Worm (Caenorhabditis elegans) whole organism, L1 larva: ENCODE results near the gene W03G11.4.
A peak's percentile ranks its signal among the peaks of the same experiment; 100 is the strongest.

Experiments
- C04F5.9 ChIP-seq: sonication (generic microtip); optimal IDR thresholded peaks from 2 replicates; lab custom pipeline; 2016; ENCODE audit warnings: missing genetic modification characterization, missing compliant biosample characterization
- F16B12.6 ChIP-seq: fragments of 150-350 bp; optimal IDR thresholded peaks from 2 replicates; lab custom pipeline; 2014; ENCODE audit warnings: missing biosample characterization, missing genetic modification characterization
- Y116A8C.19 ChIP-seq: sonication (generic microtip); optimal IDR thresholded peaks from 2 replicates; lab custom pipeline; 2016; ENCODE audit warnings: missing compliant biosample characterization, missing genetic modification characterization, borderline replicate concordance
- alr-1 ChIP-seq: fragments of 200-800 bp; sonication (Bioruptor generic); optimal IDR thresholded peaks from 2 replicates; lab custom pipeline; 2018; ENCODE audit warnings: borderline replicate concordance, mild to moderate bottlenecking, missing genetic modification characterization, missing compliant biosample characterization
- aly-2 ChIP-seq: fragments of 150-350 bp; optimal IDR thresholded peaks from 2 replicates; lab custom pipeline; 2014; ENCODE audit warnings: missing biosample characterization, missing genetic modification characterization
- ama-1 ChIP-seq: fragments of 150-350 bp; optimal IDR thresholded peaks from 2 replicates; lab custom pipeline; 2014
- blmp-1 ChIP-seq: fragments of 150-350 bp; optimal IDR thresholded peaks from 2 replicates; lab custom pipeline; 2014; ENCODE audit warnings: missing biosample characterization, missing genetic modification characterization
- ceh-63 ChIP-seq: fragments of 200-800 bp; sonication (Bioruptor generic); optimal IDR thresholded peaks from 2 replicates; lab custom pipeline; 2018; ENCODE audit warnings: mild to moderate bottlenecking, missing genetic modification characterization, missing compliant biosample characterization
- ceh-82 ChIP-seq, 3 experiments: fragments of 150-350 bp in 1 of 3; sonication (generic microtip) in 2 of 3; optimal IDR thresholded peaks; 2 replicates each; lab custom pipeline; 2014 to 2017; ENCODE audit warnings: missing biosample characterization in 3 of 3, missing genetic modification characterization in 3 of 3
- ceh-88 ChIP-seq: fragments of 200-800 bp; sonication (Bioruptor generic); IDR thresholded peaks from 2 replicates; pipeline ENCODE4 v1.3.6; 2022; ENCODE audit warnings: missing genetic modification characterization, missing compliant biosample characterization
- ceh-90 ChIP-seq: sonication (generic microtip); optimal IDR thresholded peaks from 2 replicates; lab custom pipeline; 2016; ENCODE audit warnings: missing genetic modification characterization, missing compliant biosample characterization
- ces-1 ChIP-seq: fragments of 150-350 bp; optimal IDR thresholded peaks from 2 replicates; lab custom pipeline; 2014; ENCODE audit warnings: missing biosample characterization, missing genetic modification reagents, missing genetic modification characterization
- dsc-1 ChIP-seq: sonication (generic microtip); optimal IDR thresholded peaks from 2 replicates; lab custom pipeline; 2016; ENCODE audit warnings: mild to moderate bottlenecking, missing genetic modification characterization, missing compliant biosample characterization
- efl-1 ChIP-seq, 4 experiments: fragments of 150-350 bp; optimal IDR thresholded peaks in 3 of 4; peaks in 1 of 4; 1 replicate in 1 of 4; 2 replicates in 3 of 4; lab custom pipeline; 2014; ENCODE audit warnings: missing biosample characterization in 2 of 4, missing genetic modification characterization in 2 of 4, missing genetic modification reagents in 2 of 4
- efl-3 ChIP-seq: fragments of 200-800 bp; sonication (Bioruptor generic); optimal IDR thresholded peaks from 2 replicates; lab custom pipeline; 2018; ENCODE audit warnings: mild to moderate bottlenecking, missing genetic modification characterization, missing compliant biosample characterization
- egl-13 ChIP-seq: sonication (generic microtip); optimal IDR thresholded peaks from 2 replicates; lab custom pipeline; 2016; ENCODE audit warnings: missing genotype, missing genetic modification reagents, missing genetic modification characterization, missing compliant biosample characterization
- egl-27 ChIP-seq, 2 experiments: fragments of 150-350 bp in 1 of 2; sonication (generic microtip); optimal IDR thresholded peaks; 3 replicates each; lab custom pipeline; 2017 to 2018; ENCODE audit warnings: missing biosample characterization in 2 of 2, missing genetic modification characterization in 2 of 2, missing genetic modification reagents in 2 of 2
- fkh-10 ChIP-seq: sonication (generic microtip); optimal IDR thresholded peaks from 2 replicates; lab custom pipeline; 2017; ENCODE audit warnings: missing biosample characterization, missing genetic modification reagents, missing genetic modification characterization
- fkh-4 ChIP-seq: sonication (generic microtip); optimal IDR thresholded peaks from 2 replicates; lab custom pipeline; 2016; ENCODE audit warnings: missing compliant biosample characterization, missing genetic modification characterization, borderline replicate concordance
- fkh-8 ChIP-seq: sonication (generic microtip); optimal IDR thresholded peaks from 2 replicates; lab custom pipeline; 2016; ENCODE audit warnings: mild to moderate bottlenecking, missing genetic modification characterization, missing compliant biosample characterization
- fos-1 ChIP-seq: fragments of 150-350 bp; optimal IDR thresholded peaks from 2 replicates; lab custom pipeline; 2014; ENCODE audit warnings: missing biosample characterization, missing genetic modification characterization
- grh-1 ChIP-seq: fragments of 200-800 bp; sonication (Bioruptor generic); IDR thresholded peaks from 2 replicates; pipeline ENCODE4 v1.3.6; 2022; ENCODE audit warnings: missing genetic modification reagents, missing genetic modification characterization, missing compliant biosample characterization
- hlh-4 ChIP-seq: sonication (generic microtip); optimal IDR thresholded peaks from 2 replicates; lab custom pipeline; 2016; ENCODE audit warnings: mild to moderate bottlenecking, missing genetic modification characterization, missing compliant biosample characterization
- hpl-2 ChIP-seq: fragments of 150-350 bp; optimal IDR thresholded peaks from 2 replicates; lab custom pipeline; 2014; ENCODE audit warnings: missing biosample characterization, missing genetic modification reagents, missing genetic modification characterization
- jun-1 ChIP-seq: fragments of 150-350 bp; optimal IDR thresholded peaks from 2 replicates; lab custom pipeline; 2014; ENCODE audit warnings: missing biosample characterization, missing genetic modification reagents, missing genetic modification characterization
- lin-14 ChIP-seq: fragments of 200-800 bp; sonication (Bioruptor generic); optimal IDR thresholded peaks from 2 replicates; lab custom pipeline; 2018; ENCODE audit warnings: mild to moderate bottlenecking, missing genetic modification characterization, moderate library complexity, missing compliant biosample characterization
- lin-15B ChIP-seq: fragments of 150-350 bp; sonication (generic microtip); optimal IDR thresholded peaks from 3 replicates; lab custom pipeline; 2014; ENCODE audit warnings: missing biosample characterization, missing genetic modification characterization
- lin-39 ChIP-seq: fragments of 150-350 bp; optimal IDR thresholded peaks from 2 replicates; lab custom pipeline; 2014; ENCODE audit warnings: missing biosample characterization, missing genetic modification reagents, missing genetic modification characterization
- lir-3 ChIP-seq: sonication (generic microtip); optimal IDR thresholded peaks from 2 replicates; lab custom pipeline; 2016; ENCODE audit warnings: mild to moderate bottlenecking, missing genetic modification characterization, moderate library complexity, missing compliant biosample characterization; ENCODE audit not compliant: poor library complexity
- lsy-2 ChIP-seq, 2 experiments: fragments of 150-350 bp; optimal IDR thresholded peaks; 2 replicates each; lab custom pipeline; 2014; ENCODE audit warnings: missing biosample characterization in 2 of 2, missing genetic modification characterization in 2 of 2
- mdl-1 ChIP-seq, 2 experiments: fragments of 150-350 bp; optimal IDR thresholded peaks; 2 replicates each; lab custom pipeline; 2014 to 2017; ENCODE audit warnings: missing biosample characterization in 2 of 2, missing genetic modification characterization in 2 of 2, inconsistent platforms in 1 of 2
- mef-2 ChIP-seq: fragments of 150-350 bp; optimal IDR thresholded peaks from 2 replicates; lab custom pipeline; 2014; ENCODE audit warnings: missing biosample characterization, missing genetic modification characterization
- nhr-11 ChIP-seq: fragments of 150-350 bp; optimal IDR thresholded peaks from 2 replicates; lab custom pipeline; 2014; ENCODE audit warnings: missing biosample characterization, missing genetic modification characterization
- nhr-12 ChIP-seq: sonication (generic microtip); optimal IDR thresholded peaks from 2 replicates; lab custom pipeline; 2017; ENCODE audit warnings: missing biosample characterization, missing genetic modification characterization
- nhr-19 ChIP-seq: fragments of 200-800 bp; sonication (Bioruptor generic); conservative IDR thresholded peaks from 2 replicates; pipeline ENCODE4 v1.3.6; 2022; ENCODE audit warnings: missing genetic modification characterization, missing compliant biosample characterization
- nhr-20 ChIP-seq: sonication (generic microtip); optimal IDR thresholded peaks from 2 replicates; lab custom pipeline; 2016; ENCODE audit warnings: mild to moderate bottlenecking, missing genetic modification characterization, missing compliant biosample characterization
- nhr-47 ChIP-seq: sonication (generic microtip); optimal IDR thresholded peaks from 2 replicates; lab custom pipeline; 2016; ENCODE audit warnings: mild to moderate bottlenecking, missing genetic modification characterization, moderate library complexity, missing compliant biosample characterization
- nhr-77 ChIP-seq: fragments of 150-350 bp; optimal IDR thresholded peaks from 2 replicates; lab custom pipeline; 2014; ENCODE audit warnings: missing biosample characterization, missing genetic modification characterization
- nhr-84 ChIP-seq: sonication (generic microtip); optimal IDR thresholded peaks from 2 replicates; lab custom pipeline; 2017; ENCODE audit warnings: missing biosample characterization, missing genetic modification characterization
- nhr-85 ChIP-seq: sonication (generic microtip); peaks from one replicate; lab custom pipeline; 2016; ENCODE audit warnings: missing genetic modification characterization, inconsistent platforms, missing compliant biosample characterization
- pax-3 ChIP-seq: fragments of 200-800 bp; sonication (Bioruptor generic); optimal IDR thresholded peaks from 2 replicates; lab custom pipeline; 2018; ENCODE audit warnings: mild to moderate bottlenecking, missing genetic modification characterization, moderate library complexity, missing compliant biosample characterization
- pqm-1 ChIP-seq: sonication (generic microtip); optimal IDR thresholded peaks from 3 replicates; lab custom pipeline; 2017; ENCODE audit warnings: missing biosample characterization, missing genetic modification characterization
- rnt-1 ChIP-seq: sonication (generic microtip); optimal IDR thresholded peaks from 2 replicates; lab custom pipeline; 2016; ENCODE audit warnings: mild to moderate bottlenecking, missing genetic modification characterization, moderate library complexity, missing compliant biosample characterization
- skn-1 ChIP-seq: fragments of 150-350 bp; optimal IDR thresholded peaks from 2 replicates; lab custom pipeline; 2014; ENCODE audit warnings: missing biosample characterization, missing genetic modification characterization
- snpc-4 ChIP-seq: fragments of 150-350 bp; optimal IDR thresholded peaks from 2 replicates; lab custom pipeline; 2014; ENCODE audit warnings: missing biosample characterization, missing genetic modification characterization
- sptf-1 ChIP-seq: fragments of 150-350 bp; optimal IDR thresholded peaks from 2 replicates; lab custom pipeline; 2014; ENCODE audit warnings: missing biosample characterization, missing genetic modification characterization
- tbx-2 ChIP-seq: sonication (generic microtip); optimal IDR thresholded peaks from 2 replicates; lab custom pipeline; 2016; ENCODE audit warnings: missing genetic modification characterization, missing compliant biosample characterization
- unc-130 ChIP-seq: fragments of 150-350 bp; optimal IDR thresholded peaks from 2 replicates; lab custom pipeline; 2017; ENCODE audit warnings: missing biosample characterization, missing genetic modification characterization, inconsistent platforms
- vab-15 ChIP-seq: sonication (generic microtip); optimal IDR thresholded peaks from 2 replicates; lab custom pipeline; 2017; ENCODE audit warnings: missing genotype, mild to moderate bottlenecking, missing genetic modification characterization, missing compliant biosample characterization
- xbp-1 ChIP-seq: sonication (generic microtip); optimal IDR thresholded peaks from 2 replicates; lab custom pipeline; 2016; ENCODE audit warnings: missing genetic modification characterization, missing compliant biosample characterization
- zip-4 ChIP-seq: fragments of 200-800 bp; sonication (Bioruptor generic); optimal IDR thresholded peaks from 2 replicates; lab custom pipeline; 2018; ENCODE audit warnings: mild to moderate bottlenecking, missing genetic modification characterization, moderate library complexity, missing compliant biosample characterization
- ztf-4 ChIP-seq: fragments of 150-350 bp; optimal IDR thresholded peaks from 2 replicates; lab custom pipeline; 2014; ENCODE audit warnings: missing biosample characterization, missing genetic modification characterization

W03G11.4 gene

ce11 chrX:12081250-12081649, 11.7 kb downstream of the W03G11.4 start:
- no peak for TF ChIP-seq ceh-88
- no peak for TF ChIP-seq mef-2 (tag; lab: Kevin White, UChicago)
- no peak for TF ChIP-seq fkh-4 (tag; lab: Kevin White, UChicago)
- TF ChIP-seq alr-1 (tag; lab: Kevin White, UChicago): no peak
- TF ChIP-seq dsc-1 (tag; lab: Kevin White, UChicago): no peak
- no peak for TF ChIP-seq F16B12.6
- TF ChIP-seq ztf-4: no peak
- TF ChIP-seq lsy-2 (tag; optimal IDR thresholded peaks at IDR 0.05; lab: Kevin White, UChicago): no peak
- TF ChIP-seq zip-4: no peak
- no peak for TF ChIP-seq vab-15
- TF ChIP-seq nhr-12: no peak
- TF ChIP-seq snpc-4 (tag; lab: Kevin White, UChicago): no peak
- TF ChIP-seq pqm-1 (tag; lab: Kevin White, UChicago): no peak

DNA sequence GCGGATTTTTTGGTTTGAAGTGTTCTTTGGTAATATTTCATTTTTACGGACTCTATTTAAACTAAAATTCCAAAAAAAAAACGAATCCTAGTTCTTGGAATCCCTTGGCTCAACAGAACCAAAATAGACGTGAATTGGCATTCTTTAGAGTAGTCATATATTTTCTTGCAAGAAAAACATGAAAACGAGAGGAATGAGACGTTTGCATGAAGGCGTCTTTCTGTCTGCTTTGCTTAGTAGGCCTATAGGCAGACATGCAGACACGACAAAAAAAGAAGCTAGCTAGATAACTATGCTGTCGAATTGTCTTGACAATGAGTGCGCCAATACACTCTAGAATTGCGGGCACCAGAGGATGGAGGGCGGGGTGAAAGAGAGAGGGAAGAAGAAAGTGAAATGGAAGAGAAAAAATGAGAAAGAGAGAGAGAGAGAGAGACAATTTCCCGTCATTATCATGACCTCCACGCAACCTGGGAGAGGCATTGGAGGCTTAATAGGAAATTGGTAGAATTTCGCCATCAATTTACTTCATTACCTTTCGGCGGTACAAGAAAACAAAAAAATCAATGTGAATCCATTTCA, 12.3 kb downstream of the W03G11.4 start:
- TF ChIP-seq ceh-82 (tag; optimal IDR thresholded peaks at IDR 0.05; lab: Kevin White, UChicago) (peak in 2 of 3 experiments; percentile 15 to 21), jun-1 (tag; lab: Kevin White, UChicago) (peak; percentile 19), hlh-4 (no peak), nhr-77 (tag; lab: Kevin White, UChicago) (no peak), fkh-8 (peak; percentile 74), C04F5.9 (tag; lab: Kevin White, UChicago) (no peak), lir-3 (tag; lab: Kevin White, UChicago) (no peak), vab-15 (no peak), ama-1 (lab: Kevin White, UChicago) (no peak), nhr-20 (tag; lab: Kevin White, UChicago) (no peak), lin-39 (no peak), skn-1 (tag; lab: Kevin White, UChicago) (no peak), nhr-19 (GFP tag; lab: Robert Waterston, UW) (no peak), mdl-1 (tag; optimal IDR thresholded peaks at IDR 0.05; lab: Kevin White, UChicago) (no peak), ces-1 (GFP tag; lab: Kevin White, UChicago) (no peak), grh-1 (GFP tag; lab: Robert Waterston, UW) (no peak), F16B12.6 (no peak), fkh-10 (GFP tag; lab: Kevin White, UChicago) (no peak), efl-1 (optimal IDR thresholded peaks at IDR 0.05; lab: Kevin White, UChicago) (no peak), efl-1 (GFP tag; optimal IDR thresholded peaks at IDR 0.05 in 1 of 2; lab: Kevin White, UChicago) (no peak), fos-1 (tag; lab: Kevin White, UChicago) (no peak), rnt-1 (tag; lab: Kevin White, UChicago) (no peak), unc-130 (no peak), efl-3 (GFP tag; lab: Kevin White, UChicago) (no peak), ceh-88 (no peak), aly-2 (tag; lab: Kevin White, UChicago) (no peak), ceh-63 (GFP tag; lab: Kevin White, UChicago) (no peak), egl-27 (tag; optimal IDR thresholded peaks at IDR 0.05; lab: Kevin White, UChicago) (no peak), lin-14 (peak; percentile 70), egl-13 (tag; lab: Kevin White, UChicago) (no peak), sptf-1 (no peak), dsc-1 (tag; lab: Kevin White, UChicago) (peak; percentile 16), nhr-84 (tag; lab: Kevin White, UChicago) (no peak), nhr-12 (no peak), lin-15B (tag; lab: Kevin White, UChicago) (no peak), Y116A8C.19 (tag; lab: Kevin White, UChicago) (no peak), xbp-1 (no peak), pax-3 (tag; lab: Kevin White, UChicago) (no peak), ceh-90 (no peak), nhr-47 (tag; lab: Kevin White, UChicago) (peak; percentile 31), hpl-2 (no peak), tbx-2 (tag; lab: Kevin White, UChicago) (no peak), nhr-85 (peak; percentile 80), nhr-11 (tag; lab: Kevin White, UChicago) (no peak), blmp-1 (tag; lab: Kevin White, UChicago) (peak; percentile 96)
